Worm (Caenorhabditis elegans) whole organism, mixed stage, embryonic: ENCODE measurements around the gene srd-4.

ENCODE experiments used
- M03D4.4 ChIP-seq: sonication (generic microtip); optimal IDR thresholded peaks from 2 replicates; lab custom pipeline; 2017; ENCODE audit warnings: mild to moderate bottlenecking, missing genetic modification characterization, missing compliant biosample characterization
- bed-3 ChIP-seq: fragments of 200-800 bp; sonication (Bioruptor generic); optimal IDR thresholded peaks from 3 replicates; lab custom pipeline; 2018; ENCODE audit warnings: mild to moderate bottlenecking, missing genetic modification characterization, moderate library complexity, missing compliant biosample characterization
- ceh-39 ChIP-seq: fragments of 150-350 bp; optimal IDR thresholded peaks from 2 replicates; lab custom pipeline; 2014; ENCODE audit warnings: missing biosample characterization, missing genetic modification characterization
- ceh-43 ChIP-seq: fragments of 200-800 bp; sonication (Bioruptor generic); optimal IDR thresholded peaks from 2 replicates; lab custom pipeline; 2018; ENCODE audit warnings: mild to moderate bottlenecking, missing genetic modification characterization, moderate library complexity, missing compliant biosample characterization
- ceh-83 ChIP-seq: fragments of 200-800 bp; sonication (Bioruptor generic); optimal IDR thresholded peaks from 2 replicates; lab custom pipeline; 2018; ENCODE audit warnings: mild to moderate bottlenecking, missing genetic modification characterization, missing compliant biosample characterization
- ces-1 ChIP-seq: fragments of 150-350 bp; optimal IDR thresholded peaks from 2 replicates; lab custom pipeline; 2014; ENCODE audit warnings: missing biosample characterization, missing genetic modification reagents, missing genetic modification characterization
- cnd-1 ChIP-seq: fragments of 200-800 bp; sonication (Bioruptor generic); optimal IDR thresholded peaks from 2 replicates; lab custom pipeline; 2018; ENCODE audit warnings: mild to moderate bottlenecking, missing genetic modification characterization, missing compliant biosample characterization
- drap-1 ChIP-seq: fragments of 200-800 bp; sonication (Bioruptor generic); optimal IDR thresholded peaks from 3 replicates; lab custom pipeline; 2018; ENCODE audit warnings: mild to moderate bottlenecking, missing genetic modification characterization, missing compliant biosample characterization
- elt-1 ChIP-seq: sonication (generic microtip); optimal IDR thresholded peaks from 2 replicates; lab custom pipeline; 2017; ENCODE audit warnings: missing genetic modification characterization, mild to moderate bottlenecking, missing compliant biosample characterization, antibody characterized with exemption, moderate library complexity, borderline replicate concordance; ENCODE audit not compliant: insufficient read depth
- elt-3 ChIP-seq: fragments of 150-350 bp; optimal IDR thresholded peaks from 2 replicates; lab custom pipeline; 2014; ENCODE audit warnings: missing biosample characterization, missing genetic modification characterization
- flh-1 ChIP-seq: fragments of 200-800 bp; sonication (Bioruptor generic); optimal IDR thresholded peaks from 2 replicates; lab custom pipeline; 2018; ENCODE audit warnings: mild to moderate bottlenecking, missing genetic modification characterization, moderate library complexity, missing compliant biosample characterization
- lin-13 ChIP-seq: fragments of 150-350 bp; optimal IDR thresholded peaks from 2 replicates; lab custom pipeline; 2014; ENCODE audit warnings: missing biosample characterization, missing genetic modification characterization
- lin-32 ChIP-seq: fragments of 200-800 bp; sonication (Bioruptor generic); optimal IDR thresholded peaks from 2 replicates; lab custom pipeline; 2018; ENCODE audit warnings: mild to moderate bottlenecking, missing genetic modification characterization, missing compliant biosample characterization
- mab-5 ChIP-seq: fragments of 150-350 bp; optimal IDR thresholded peaks from 2 replicates; lab custom pipeline; 2014; ENCODE audit warnings: missing biosample characterization, missing genetic modification characterization
- mep-1 ChIP-seq: fragments of 150-350 bp; optimal IDR thresholded peaks from 2 replicates; lab custom pipeline; 2017; ENCODE audit warnings: missing biosample characterization, missing genetic modification reagents, missing genetic modification characterization, inconsistent platforms
- mls-2 ChIP-seq: sonication (generic microtip); optimal IDR thresholded peaks from 2 replicates; lab custom pipeline; 2016; ENCODE audit warnings: mild to moderate bottlenecking, missing genetic modification characterization, moderate library complexity, missing compliant biosample characterization
- nhr-12 ChIP-seq: fragments of 150-350 bp; optimal IDR thresholded peaks from 2 replicates; lab custom pipeline; 2014; ENCODE audit warnings: missing biosample characterization, missing genetic modification characterization
- nhr-2 ChIP-seq: fragments of 150-350 bp; optimal IDR thresholded peaks from 2 replicates; lab custom pipeline; 2014; ENCODE audit warnings: missing biosample characterization, missing genetic modification characterization
- nhr-237 ChIP-seq: fragments of 150-350 bp; optimal IDR thresholded peaks from 2 replicates; lab custom pipeline; 2014; ENCODE audit warnings: missing biosample characterization, missing genetic modification characterization
- nhr-76 ChIP-seq: sonication (generic microtip); optimal IDR thresholded peaks from 2 replicates; lab custom pipeline; 2017; ENCODE audit warnings: missing biosample characterization, missing genetic modification characterization
- pha-4 ChIP-seq: fragments of 150-350 bp; optimal IDR thresholded peaks from 2 replicates; lab custom pipeline; 2018; ENCODE audit warnings: missing biosample characterization, missing genetic modification reagents, missing genetic modification characterization
- sem-2 ChIP-seq: fragments of 200-800 bp; sonication (Bioruptor generic); optimal IDR thresholded peaks from 2 replicates; lab custom pipeline; 2018; ENCODE audit warnings: mild to moderate bottlenecking, missing genetic modification characterization, missing compliant biosample characterization
- snpc-4 ChIP-seq: fragments of 150-350 bp; optimal IDR thresholded peaks from 2 replicates; lab custom pipeline; 2014; ENCODE audit warnings: missing biosample characterization, missing genetic modification characterization
- sptf-1 ChIP-seq: sonication (generic microtip); optimal IDR thresholded peaks from 2 replicates; lab custom pipeline; 2017; ENCODE audit warnings: mild to moderate bottlenecking, missing genetic modification characterization, moderate library complexity, missing compliant biosample characterization
- tbx-8 ChIP-seq: fragments of 200-800 bp; sonication (Bioruptor generic); optimal IDR thresholded peaks from 2 replicates; lab custom pipeline; 2018; ENCODE audit warnings: mild to moderate bottlenecking, missing genetic modification characterization, moderate library complexity, missing compliant biosample characterization
- unc-120 ChIP-seq: sonication (generic microtip); optimal IDR thresholded peaks from 2 replicates; lab custom pipeline; 2017; ENCODE audit warnings: missing genetic modification characterization, missing compliant biosample characterization; ENCODE audit not compliant: poor library complexity, severe bottlenecking
- unc-39 ChIP-seq: fragments of 150-350 bp; optimal IDR thresholded peaks from 2 replicates; lab custom pipeline; 2014; ENCODE audit warnings: missing biosample characterization, missing genetic modification characterization
- unc-62 ChIP-seq: fragments of 150-350 bp; optimal IDR thresholded peaks from 2 replicates; lab custom pipeline; 2014; ENCODE audit warnings: missing biosample characterization, missing genetic modification reagents, missing genetic modification characterization
- zip-8 ChIP-seq: fragments of 150-350 bp; optimal IDR thresholded peaks from 2 replicates; lab custom pipeline; 2014; ENCODE audit warnings: missing biosample characterization, missing genetic modification characterization
- ztf-11 ChIP-seq: fragments of 150-350 bp; optimal IDR thresholded peaks from 2 replicates; lab custom pipeline; 2014; ENCODE audit warnings: missing biosample characterization, missing genetic modification characterization

Gene srd-4

DNA sequence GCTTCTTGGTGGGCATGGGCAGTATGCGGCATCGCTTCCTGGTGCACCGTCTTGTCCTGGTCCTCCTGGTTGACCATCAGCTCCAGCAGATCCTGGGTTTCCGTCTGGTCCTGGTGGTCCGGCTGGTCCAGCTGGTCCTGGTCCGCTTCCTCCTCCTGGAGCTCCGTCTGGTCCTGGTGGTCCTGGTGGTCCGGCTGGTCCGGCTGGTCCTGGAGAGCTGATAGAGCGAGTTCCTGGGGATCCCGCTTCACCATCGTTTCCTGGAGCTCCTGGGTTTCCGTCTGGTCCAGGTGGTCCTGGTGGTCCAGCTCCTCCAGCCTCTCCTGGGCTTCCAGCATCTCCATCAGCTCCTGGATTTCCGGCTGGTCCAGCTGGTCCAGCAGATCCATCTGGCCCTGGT lies 17.7 kb upstream of the srd-4 start:
- no peak for TF ChIP-seq cnd-1 (tag; lab: Kevin White, UChicago)
- TF ChIP-seq nhr-2 (tag; lab: Kevin White, UChicago), result no peak
- no peak for TF ChIP-seq nhr-237 (tag; lab: Kevin White, UChicago)
- no peak for TF ChIP-seq ceh-43
- no peak for TF ChIP-seq elt-3
- TF ChIP-seq elt-1 (tag; lab: Kevin White, UChicago), result no peak
- no peak for TF ChIP-seq tbx-8 (GFP tag; lab: Kevin White, UChicago)
- TF ChIP-seq mep-1 (tag; lab: Kevin White, UChicago), result no peak
- no peak for TF ChIP-seq ztf-11 (tag; lab: Kevin White, UChicago)

DNA sequence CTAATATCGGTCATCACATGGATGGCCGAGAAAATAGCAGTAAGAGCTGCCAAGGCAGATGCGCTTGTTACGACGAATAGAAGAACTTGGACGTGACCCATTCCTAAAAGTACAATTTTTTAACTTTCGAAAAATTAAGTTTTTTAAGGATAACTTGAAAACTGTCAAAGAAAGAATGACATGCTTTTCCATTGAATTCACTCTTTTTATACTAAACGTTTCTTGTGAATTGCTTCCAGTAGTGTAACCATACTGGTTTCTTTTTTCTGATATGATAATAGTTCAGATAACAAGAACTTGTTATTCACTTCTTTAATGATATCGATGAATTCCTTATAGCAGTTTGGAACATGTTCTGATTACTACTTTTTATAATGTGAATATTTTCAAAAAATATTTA lies 17.1 kb upstream of the srd-4 start, which contains the start of gene col-37:
TSS of gene col-37 (minus strand) at position 101 of the 400 bp plus-strand sequence.
- no peak for TF ChIP-seq ceh-43
- TF ChIP-seq ztf-11 (tag; lab: Kevin White, UChicago), result no peak
- no peak for TF ChIP-seq mab-5 (tag; lab: Kevin White, UChicago)

DNA sequence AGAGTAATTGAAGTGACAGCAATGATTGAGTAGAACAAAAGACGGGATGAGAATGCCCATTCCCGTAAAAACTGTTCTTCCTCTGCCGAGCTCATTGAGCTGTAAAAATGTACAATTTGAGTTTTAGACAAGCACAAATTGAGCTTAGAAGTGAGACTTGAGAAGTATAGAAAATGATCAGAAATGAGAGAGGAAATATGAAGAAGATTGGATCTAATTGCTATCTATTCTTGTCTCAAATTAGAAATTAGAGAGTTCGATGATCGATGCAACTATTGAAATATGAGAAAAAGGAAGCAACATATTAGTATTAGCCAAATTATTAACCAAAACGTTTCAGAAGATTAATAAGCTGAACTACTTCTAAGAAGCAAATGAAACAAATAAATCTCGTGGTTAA lies 14.6 kb upstream of the srd-4 start, which contains the start of gene ZK863.1:
TSS of gene ZK863.1 (minus strand) at position 101 of the 400 bp plus-strand sequence.
- TF ChIP-seq nhr-237 (tag; lab: Kevin White, UChicago) (no peak), ces-1 (no peak)
- TF ChIP-seq, all 35 proteins: peak for 0

DNA sequence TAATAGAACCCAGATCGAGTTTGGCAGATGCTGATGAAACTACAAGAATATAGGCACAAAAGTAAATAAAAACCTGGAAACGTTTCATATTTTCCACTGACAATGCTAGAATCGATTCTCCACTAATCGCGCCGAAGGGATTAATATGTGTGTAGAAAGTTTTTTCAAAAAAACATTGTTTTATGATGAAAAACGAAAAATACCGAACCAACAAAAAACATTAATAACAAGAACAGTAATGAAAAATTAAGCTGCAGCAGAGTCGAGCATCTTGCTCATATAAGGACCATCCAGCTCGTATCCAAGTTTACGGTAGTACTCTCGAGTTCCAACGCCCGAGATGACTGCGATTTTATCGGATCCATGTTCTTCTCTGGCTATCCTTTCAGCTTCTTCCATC lies 5.4 kb upstream of the srd-4 start, which contains the start of gene clec-224:
TSS of gene clec-224 (minus strand) at position 101 of the 400 bp plus-strand sequence.
- TF ChIP-seq ceh-39 (tag; lab: Kevin White, UChicago), result no peak
- TF ChIP-seq pha-4 (tag; lab: Kevin White, UChicago), result no peak
- no peak for TF ChIP-seq mab-5 (tag; lab: Kevin White, UChicago)
- no peak for TF ChIP-seq flh-1 (GFP tag; lab: Kevin White, UChicago)
- no peak for TF ChIP-seq unc-62 (GFP tag; lab: Kevin White, UChicago)
- no peak for TF ChIP-seq ztf-11 (tag; lab: Kevin White, UChicago)
- TF ChIP-seq zip-8 (tag; lab: Kevin White, UChicago), result no peak
- no peak for TF ChIP-seq lin-32 (GFP tag; lab: Kevin White, UChicago)
- TF ChIP-seq, all 35 proteins: peak for 0

DNA sequence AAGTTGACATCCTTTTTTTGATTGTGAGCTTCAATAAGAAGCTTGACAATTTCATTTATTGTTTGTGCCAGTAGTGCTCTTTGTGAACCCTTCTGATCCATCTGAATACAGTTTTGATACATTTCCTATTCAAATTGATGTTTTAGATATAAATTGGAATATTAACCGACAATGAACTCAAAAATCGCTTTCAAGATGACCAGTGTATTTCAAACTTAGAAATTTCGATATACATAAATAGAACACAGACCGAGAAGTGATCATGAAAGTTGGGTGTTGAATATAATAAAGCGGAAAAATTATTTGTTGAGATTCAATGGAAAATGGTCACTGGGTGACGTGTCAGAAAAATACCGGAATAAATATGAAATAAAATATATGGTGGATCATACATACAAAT lies 3.4 kb upstream of the srd-4 start, which contains the start of gene elpc-3:
TSS of gene elpc-3 (minus strand) at position 101 of the 400 bp plus-strand sequence.
- no peak for TF ChIP-seq nhr-12 (tag; lab: Kevin White, UChicago)
- TF ChIP-seq ces-1, result no peak
- TF ChIP-seq ceh-39 (tag; lab: Kevin White, UChicago), result no peak
- no peak for TF ChIP-seq zip-8 (tag; lab: Kevin White, UChicago)
- TF ChIP-seq unc-120 (tag; lab: Kevin White, UChicago), result no peak
- TF ChIP-seq elt-3, result no peak
- TF ChIP-seq pha-4 (tag; lab: Kevin White, UChicago), result no peak
- TF ChIP-seq lin-13 (tag; lab: Kevin White, UChicago), result no peak
- no peak for TF ChIP-seq ceh-43
- TF ChIP-seq sem-2 (GFP tag; lab: Kevin White, UChicago), result no peak
- no peak for TF ChIP-seq nhr-76
- no peak for TF ChIP-seq unc-39 (tag; lab: Kevin White, UChicago)
- TF ChIP-seq drap-1 (GFP tag; lab: Kevin White, UChicago), result no peak
- no peak for TF ChIP-seq ceh-83
- TF ChIP-seq mab-5 (tag; lab: Kevin White, UChicago), result no peak
- no peak for TF ChIP-seq tbx-8 (GFP tag; lab: Kevin White, UChicago)
- TF ChIP-seq M03D4.4, result no peak
- TF ChIP-seq bed-3 (GFP tag; lab: Kevin White, UChicago), result no peak
- no peak for TF ChIP-seq nhr-237 (tag; lab: Kevin White, UChicago)

DNA sequence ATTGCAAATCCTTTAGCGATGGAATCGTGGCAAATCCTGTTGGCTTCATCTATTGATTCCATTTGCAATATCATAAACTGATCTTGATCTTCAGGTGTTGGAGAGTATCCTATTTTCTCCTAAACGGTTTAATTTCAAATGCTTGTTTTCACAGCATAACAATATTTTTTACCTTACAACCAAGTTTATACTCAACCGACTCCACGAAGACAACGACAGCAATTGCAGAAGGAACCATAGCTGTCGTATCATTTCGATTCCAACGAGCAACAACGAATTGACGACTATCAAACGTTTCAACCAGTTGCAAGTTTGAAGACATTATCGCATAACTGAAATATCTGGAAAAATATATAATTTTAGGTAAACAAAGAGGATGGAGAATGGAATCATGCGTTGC lies 895 bp upstream of the srd-4 start, which contains the start of gene usip-1:
TSS of gene usip-1 (minus strand) at position 341 of the 400 bp plus-strand sequence.
- TF ChIP-seq nhr-237 (tag; lab: Kevin White, UChicago) (no peak), pha-4 (tag; lab: Kevin White, UChicago) (no peak), snpc-4 (no peak), ceh-43 (no peak), cnd-1 (tag; lab: Kevin White, UChicago) (no peak), sptf-1 (tag; lab: Kevin White, UChicago) (no peak), elt-3 (no peak), mls-2 (no peak), lin-32 (GFP tag; lab: Kevin White, UChicago) (no peak), unc-39 (tag; lab: Kevin White, UChicago) (no peak), flh-1 (GFP tag; lab: Kevin White, UChicago) (no peak), drap-1 (GFP tag; lab: Kevin White, UChicago) (no peak), unc-62 (GFP tag; lab: Kevin White, UChicago) (no peak), unc-120 (tag; lab: Kevin White, UChicago) (no peak), ceh-83 (no peak)
